Worm (Caenorhabditis elegans): Measurements from ENCODE around the gene C14A4.9.

The C14A4.9 gene

DNA sequence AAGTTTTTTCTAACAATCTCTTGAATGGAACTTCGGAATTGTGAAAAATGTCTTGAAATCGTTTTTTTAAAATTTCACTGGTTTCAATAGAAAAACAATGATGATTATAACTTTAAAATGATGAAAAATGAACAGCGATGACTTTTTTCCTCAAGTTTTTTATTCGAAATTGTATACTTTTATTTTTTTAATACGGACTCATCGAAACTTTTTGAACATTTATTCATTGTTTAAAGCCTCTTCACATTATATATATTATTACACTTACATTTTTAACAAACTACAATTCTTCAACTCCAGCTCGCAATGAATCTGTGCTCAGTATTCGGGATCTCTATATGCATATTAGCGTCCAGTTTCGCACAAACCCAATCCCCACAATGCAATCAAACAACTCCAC lies 28.8 kb downstream of the C14A4.9 start, which contains the start of gene M28.8:
M28.8 (plus strand) TSS at position 301 of the 400 bp plus-strand sequence.
- TF ChIP-seq pax-3 (tag; optimal IDR thresholded peaks at IDR 0.05) (no peak), blmp-1 (tag; optimal IDR thresholded peaks at IDR 0.05) (no peak), vab-15 (tag; optimal IDR thresholded peaks at IDR 0.05) (no peak), lin-39 (tag; optimal IDR thresholded peaks at IDR 0.05) (no peak), unc-86 (tag; optimal IDR thresholded peaks at IDR 0.05) (no peak), sup-37 (GFP tag; optimal IDR thresholded peaks at IDR 0.05) (no peak), nhr-20 (tag; optimal IDR thresholded peaks at IDR 0.05) (no peak), nhr-84 (tag; optimal IDR thresholded peaks at IDR 0.05) (no peak), elt-2 (tag; optimal IDR thresholded peaks at IDR 0.05) (no peak), fos-1 (tag; optimal IDR thresholded peaks at IDR 0.05) (no peak)

ce11 chrII:10630944-10631343 lies 31.8 kb downstream of the C14A4.9 start:
- TF ChIP-seq fos-1 (tag; optimal IDR thresholded peaks at IDR 0.05) (no peak), lin-39 (tag; optimal IDR thresholded peaks at IDR 0.05) (no peak), hlh-17 (GFP tag; optimal IDR thresholded peaks at IDR 0.05; ENCODE audit: borderline replicate concordance) (no peak), egl-27 (tag; optimal IDR thresholded peaks at IDR 0.05) (no peak)

- TF ChIP-seq sptf-1 (tag; optimal IDR thresholded peaks at IDR 0.05): no peak
- no peak for TF ChIP-seq jun-1 (tag; optimal IDR thresholded peaks at IDR 0.05)
- TF ChIP-seq unc-130 (tag; optimal IDR thresholded peaks at IDR 0.05): no peak
- no peak for TF ChIP-seq grh-1 (GFP tag; IDR thresholded peaks at IDR 0.05)
- TF ChIP-seq nhr-47 (tag; optimal IDR thresholded peaks at IDR 0.05): no peak
- no peak for TF ChIP-seq pag-3 (tag; optimal IDR thresholded peaks at IDR 0.05; ENCODE audit: borderline replicate concordance, insufficient read depth)
Measured at ce11 chrII:10639110-10639509, 40.0 kb downstream of the C14A4.9 start, which contains the start of gene M28.9. TSS of gene M28.9 (plus strand) at chrII:10639410.

DNA sequence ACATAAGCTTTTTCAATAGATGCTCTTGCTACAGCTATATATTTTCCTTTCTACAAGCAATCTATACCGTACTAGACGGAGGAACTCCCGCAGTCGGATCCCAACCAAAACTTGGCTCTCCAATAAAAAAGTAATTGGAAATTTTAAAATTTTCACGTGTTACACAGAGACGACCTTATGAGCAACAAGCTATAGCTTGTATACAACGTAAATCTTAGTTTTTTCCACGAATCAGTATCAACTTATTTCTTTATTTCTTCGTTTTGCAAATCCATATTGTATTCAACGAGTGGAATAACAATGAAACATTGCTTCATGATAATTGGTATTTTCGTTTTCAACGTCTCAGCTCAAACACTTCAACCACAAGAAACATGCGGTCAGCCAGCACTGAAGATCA lies 44.3 kb downstream of the C14A4.9 start, which contains the start of gene M28.4:
M28.4 (plus strand) TSS at position 301 of the 400 bp plus-strand sequence.
- TF ChIP-seq fos-1 (tag; optimal IDR thresholded peaks at IDR 0.05) (no peak), snpc-4 (tag; optimal IDR thresholded peaks at IDR 0.05) (no peak), jun-1 (tag; optimal IDR thresholded peaks at IDR 0.05) (no peak), alr-1 (tag; optimal IDR thresholded peaks at IDR 0.05; ENCODE audit: borderline replicate concordance) (no peak), sox-4 (tag; optimal IDR thresholded peaks at IDR 0.05) (no peak), C04F5.9 (tag; optimal IDR thresholded peaks at IDR 0.05) (no peak), snu-23 (GFP tag; optimal IDR thresholded peaks at IDR 0.05) (no peak), sptf-1 (tag; optimal IDR thresholded peaks at IDR 0.05) (no peak), xbp-1 (tag; optimal IDR thresholded peaks at IDR 0.05) (no peak), nhr-20 (tag; optimal IDR thresholded peaks at IDR 0.05) (no peak), grh-1 (GFP tag; IDR thresholded peaks at IDR 0.05) (no peak)

DNA sequence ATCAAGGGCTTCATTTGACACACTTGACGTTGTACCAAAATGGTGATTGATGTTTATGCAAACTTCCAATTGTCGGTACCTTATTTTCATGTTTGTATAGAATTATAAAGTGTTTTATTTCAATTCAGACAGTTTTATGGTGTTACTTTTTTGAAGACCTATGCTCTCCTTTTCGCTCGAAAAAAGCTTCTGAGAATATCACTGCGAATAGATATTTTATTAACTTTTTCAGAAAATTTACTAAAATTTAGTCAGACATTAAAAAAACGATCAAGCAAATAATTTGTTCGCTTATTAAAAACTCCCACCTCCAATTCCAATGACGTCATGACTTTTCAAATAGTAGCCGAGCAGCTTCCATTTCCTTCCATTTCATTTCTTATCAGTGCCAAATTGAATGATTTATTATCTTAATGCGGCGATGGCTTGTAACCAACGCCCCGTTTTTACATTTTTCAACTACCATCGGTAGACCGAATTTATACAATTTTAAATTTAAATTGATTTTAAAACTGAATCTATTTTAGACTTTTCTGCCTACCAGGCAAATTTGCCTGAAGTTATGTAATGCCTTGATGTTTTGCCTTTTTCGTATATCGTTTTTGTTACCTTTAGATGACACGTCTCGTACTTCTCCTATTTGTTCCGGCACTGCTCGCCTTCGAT lies 47.9 kb downstream of the C14A4.9 start, which contains the start of gene M28.10:
M28.10 (plus strand) TSS at position 616 of the 666 bp plus-strand sequence.
- TF ChIP-seq efl-1 (optimal IDR thresholded peaks at IDR 0.05): no peak
- TF ChIP-seq efl-1 (GFP tag; optimal IDR thresholded peaks at IDR 0.05 in 1 of 2): peak in 1 of 2 experiments; percentile 80
- TF ChIP-seq nhr-76 (tag; optimal IDR thresholded peaks at IDR 0.05): no peak

Measured in whole organism, L1 larva.